Fruit fly (Drosophila melanogaster) whole organism, prepupa: ENCODE data around the gene CG34325.

ENCODE experiments used
- Blimp-1 ChIP-seq: fragments of 200-800 bp; sonication (Bioruptor generic); optimal IDR thresholded peaks from 3 replicates; lab custom pipeline; 2017; ENCODE audit warnings: missing biosample characterization, missing genetic modification characterization, mild to moderate bottlenecking, moderate library complexity, missing genetic modification reagents
- CG10631 ChIP-seq: fragments of 200-800 bp; sonication (Bioruptor generic); optimal IDR thresholded peaks from 2 replicates; lab custom pipeline; 2016; ENCODE audit warnings: missing biosample characterization, missing genetic modification characterization
- CG10669 ChIP-seq: fragments of 200-800 bp; sonication (Bioruptor generic); optimal IDR thresholded peaks from 3 replicates; lab custom pipeline; 2018; ENCODE audit warnings: missing biosample characterization, mild to moderate bottlenecking, missing genetic modification characterization, moderate library complexity
- CG15336 ChIP-seq: fragments of 200-800 bp; sonication (Bioruptor generic); IDR thresholded peaks from 2 replicates; pipeline ENCODE4 v1.3.6; 2022; ENCODE audit warnings: missing biosample characterization, missing genetic modification characterization
- CG1621 ChIP-seq: fragments of 200-800 bp; sonication (Bioruptor generic); optimal IDR thresholded peaks from 3 replicates; lab custom pipeline; 2018; ENCODE audit warnings: missing biosample characterization, mild to moderate bottlenecking, missing genetic modification characterization
- CG32006 ChIP-seq: fragments of 200-800 bp; sonication (Bioruptor generic); optimal IDR thresholded peaks from 3 replicates; lab custom pipeline; 2017; ENCODE audit warnings: missing biosample characterization, mild to moderate bottlenecking, missing genetic modification characterization
- CG34406 ChIP-seq: fragments of 200-800 bp; sonication (Bioruptor generic); optimal IDR thresholded peaks from 3 replicates; lab custom pipeline; 2016; ENCODE audit warnings: missing biosample characterization, missing genetic modification characterization
- CG3919 ChIP-seq: fragments of 200-800 bp; sonication (Bioruptor generic); optimal IDR thresholded peaks from 3 replicates; lab custom pipeline; 2016; ENCODE audit warnings: missing biosample characterization, missing genetic modification characterization
- CG6163 ChIP-seq: fragments of 200-800 bp; sonication (Bioruptor generic); IDR thresholded peaks from 3 replicates; pipeline ENCODE4 v1.3.6; 2022; ENCODE audit warnings: missing biosample characterization, missing genetic modification characterization
- CG6276 ChIP-seq: fragments of 200-800 bp; sonication (Bioruptor generic); optimal IDR thresholded peaks from 2 replicates; lab custom pipeline; 2017; ENCODE audit warnings: missing biosample characterization, mild to moderate bottlenecking, missing genetic modification characterization
- CG6808 ChIP-seq: fragments of 200-800 bp; sonication (Bioruptor generic); optimal IDR thresholded peaks from 3 replicates; lab custom pipeline; 2017; ENCODE audit warnings: missing biosample characterization, missing genetic modification characterization, mild to moderate bottlenecking, moderate library complexity, missing genetic modification reagents
- CG6854 ChIP-seq: fragments of 200-800 bp; sonication (Bioruptor generic); optimal IDR thresholded peaks from 2 replicates; lab custom pipeline; 2017; ENCODE audit warnings: missing biosample characterization, mild to moderate bottlenecking, missing genetic modification characterization
- CG7368 ChIP-seq: fragments of 200-800 bp; sonication (Bioruptor generic); optimal IDR thresholded peaks from 3 replicates; lab custom pipeline; 2016; ENCODE audit warnings: missing biosample characterization, missing genetic modification characterization
- CG8119 ChIP-seq: fragments of 200-800 bp; sonication (Bioruptor generic); IDR thresholded peaks from 3 replicates; pipeline ENCODE4 v1.3.6; 2022; ENCODE audit warnings: missing biosample characterization, missing genetic modification characterization
- CG8319 ChIP-seq: fragments of 200-800 bp; sonication (Bioruptor generic); optimal IDR thresholded peaks from 3 replicates; lab custom pipeline; 2016; ENCODE audit warnings: missing biosample characterization, missing genetic modification characterization
- CG9139 ChIP-seq: fragments of 200-800 bp; sonication (Bioruptor generic); optimal IDR thresholded peaks from 3 replicates; lab custom pipeline; 2017; ENCODE audit warnings: missing biosample characterization, mild to moderate bottlenecking, missing genetic modification characterization
- Eip78C ChIP-seq: fragments of 200-800 bp; sonication (Bioruptor generic); peaks from one replicate; lab custom pipeline; 2016; ENCODE audit warnings: missing biosample characterization, missing genetic modification characterization
- Eip93F ChIP-seq: fragments of 200-800 bp; sonication (Bioruptor generic); optimal IDR thresholded peaks from 2 replicates; lab custom pipeline; 2016; ENCODE audit warnings: missing biosample characterization, mild to moderate bottlenecking, missing genetic modification characterization
- Ets21C ChIP-seq: fragments of 200-800 bp; sonication (Bioruptor generic); optimal IDR thresholded peaks from 3 replicates; lab custom pipeline; 2016; ENCODE audit warnings: missing biosample characterization, missing genetic modification characterization
- Gug ChIP-seq: fragments of 200-800 bp; sonication (Bioruptor generic); IDR thresholded peaks from 2 replicates; pipeline ENCODE4 v1.3.6; 2022; ENCODE audit warnings: missing biosample characterization, missing genetic modification characterization
- Hr38 ChIP-seq: sonication (Bioruptor generic); optimal IDR thresholded peaks from 2 replicates; lab custom pipeline; 2016; ENCODE audit warnings: missing biosample characterization, missing genetic modification characterization
- Hr39 ChIP-seq: fragments of 200-800 bp; sonication (Bioruptor generic); optimal IDR thresholded peaks from 2 replicates; lab custom pipeline; 2016; ENCODE audit warnings: missing biosample characterization, missing genetic modification characterization
- Met ChIP-seq: fragments of 200-800 bp; sonication (Bioruptor generic); optimal IDR thresholded peaks from 3 replicates; lab custom pipeline; 2016; ENCODE audit warnings: missing biosample characterization, missing genetic modification characterization
- Sox102F ChIP-seq: fragments of 200-800 bp; sonication (Bioruptor generic); optimal IDR thresholded peaks from 2 replicates; lab custom pipeline; 2016; ENCODE audit warnings: missing biosample characterization, mild to moderate bottlenecking, missing genetic modification characterization
- Sox15 ChIP-seq: fragments of 200-800 bp; sonication (Bioruptor generic); optimal IDR thresholded peaks from 3 replicates; lab custom pipeline; 2016; ENCODE audit warnings: missing biosample characterization, missing genetic modification characterization
- achi ChIP-seq: fragments of 200-800 bp; sonication (Bioruptor generic); optimal IDR thresholded peaks from 3 replicates; lab custom pipeline; 2016; ENCODE audit warnings: missing biosample characterization, missing genetic modification characterization
- acj6 ChIP-seq: fragments of 200-800 bp; sonication (Bioruptor generic); optimal IDR thresholded peaks from 3 replicates; lab custom pipeline; 2016; ENCODE audit warnings: missing biosample characterization, missing genetic modification characterization
- cyc ChIP-seq: fragments of 200-800 bp; sonication (Bioruptor generic); optimal IDR thresholded peaks from 3 replicates; lab custom pipeline; 2016; ENCODE audit warnings: missing biosample characterization, missing genetic modification characterization
- dac ChIP-seq: fragments of 200-800 bp; sonication (Bioruptor generic); optimal IDR thresholded peaks from 2 replicates; lab custom pipeline; 2017; ENCODE audit warnings: missing biosample characterization, mild to moderate bottlenecking, missing genetic modification characterization
- eg ChIP-seq: fragments of 200-800 bp; sonication (Bioruptor generic); IDR thresholded peaks from 3 replicates; pipeline ENCODE4 v1.3.6; 2022; ENCODE audit warnings: missing biosample characterization, missing genetic modification characterization
- esn ChIP-seq: fragments of 200-800 bp; sonication (Bioruptor generic); optimal IDR thresholded peaks from 2 replicates; lab custom pipeline; 2016; ENCODE audit warnings: missing biosample characterization, mild to moderate bottlenecking, missing genetic modification characterization, moderate library complexity
- fd59A ChIP-seq: fragments of 200-800 bp; sonication (Bioruptor generic); optimal IDR thresholded peaks from 2 replicates; lab custom pipeline; 2017; ENCODE audit warnings: missing biosample characterization, mild to moderate bottlenecking, missing genetic modification characterization, missing genetic modification reagents
- fd85E ChIP-seq: fragments of 200-800 bp; sonication (Bioruptor generic); optimal IDR thresholded peaks from 3 replicates; lab custom pipeline; 2016; ENCODE audit warnings: missing biosample characterization, missing genetic modification characterization
- fkh ChIP-seq: fragments of 200-800 bp; sonication (Bioruptor generic); optimal IDR thresholded peaks from 3 replicates; lab custom pipeline; 2017; ENCODE audit warnings: missing biosample characterization, mild to moderate bottlenecking, missing genetic modification characterization, moderate library complexity
- lz ChIP-seq: fragments of 200-800 bp; sonication (Bioruptor generic); optimal IDR thresholded peaks from 3 replicates; lab custom pipeline; 2016; ENCODE audit warnings: missing biosample characterization, missing genetic modification characterization
- net ChIP-seq: fragments of 200-800 bp; sonication (Bioruptor generic); optimal IDR thresholded peaks from 3 replicates; lab custom pipeline; 2016; ENCODE audit warnings: missing biosample characterization, missing genetic modification characterization
- pdm3 ChIP-seq: fragments of 200-800 bp; sonication (Bioruptor generic); optimal IDR thresholded peaks from 3 replicates; lab custom pipeline; 2016; ENCODE audit warnings: missing biosample characterization, missing genetic modification characterization
- salr ChIP-seq, 2 experiments: fragments of 200-800 bp; sonication (Bioruptor generic); optimal IDR thresholded peaks; 3 replicates each; lab custom pipeline; 2016 to 2018; ENCODE audit warnings: missing biosample characterization in 2 of 2, missing genetic modification characterization in 2 of 2, mild to moderate bottlenecking in 1 of 2

CG34325 gene

dm6 chrX:16670262-16670661 lies 50.9 kb downstream of the CG34325 start (continued):
- TF ChIP-seq Sox15 (GFP tag; lab: Kevin White, UChicago) (no peak), achi (GFP tag; lab: Kevin White, UChicago) (peak; percentile 27), CG9139 (GFP tag; lab: Kevin White, UChicago) (no peak), Blimp-1 (GFP tag; lab: Kevin White, UChicago) (no peak), CG32006 (GFP tag; lab: Kevin White, UChicago) (peak; percentile 64), Gug (GFP tag; lab: Robert Waterston, UW) (no peak), cyc (GFP tag; lab: Kevin White, UChicago) (peak; percentile 33), Hr38 (GFP tag; lab: Kevin White, UChicago) (no peak), Ets21C (no peak), CG1621 (tag; lab: Kevin White, UChicago) (no peak), salr (GFP tag; optimal IDR thresholded peaks at IDR 0.05; lab: Kevin White, UChicago) (peak in 1 of 2 experiments; percentile 9), acj6 (GFP tag; lab: Kevin White, UChicago) (no peak), CG6854 (no peak), lz (GFP tag; lab: Kevin White, UChicago) (peak; percentile 13), Hr39 (GFP tag; lab: Kevin White, UChicago) (peak; percentile 29), eg (GFP tag; lab: Robert Waterston, UW) (no peak), pdm3 (peak; percentile 37), CG7368 (GFP tag; lab: Kevin White, UChicago) (no peak), fkh (no peak), CG8319 (GFP tag; lab: Kevin White, UChicago) (no peak), CG15336 (GFP tag; lab: Robert Waterston, UW) (no peak), CG10631 (no peak), dac (no peak), esn (GFP tag; lab: Kevin White, UChicago) (peak; percentile 47), CG34406 (GFP tag; lab: Kevin White, UChicago) (no peak), CG10669 (GFP tag; lab: Kevin White, UChicago) (no peak), CG6808 (no peak), Eip93F (GFP tag; lab: Kevin White, UChicago) (no peak), net (no peak), Eip78C (GFP tag; lab: Kevin White, UChicago) (peak; percentile 45), Sox102F (peak; percentile 6)

DNA sequence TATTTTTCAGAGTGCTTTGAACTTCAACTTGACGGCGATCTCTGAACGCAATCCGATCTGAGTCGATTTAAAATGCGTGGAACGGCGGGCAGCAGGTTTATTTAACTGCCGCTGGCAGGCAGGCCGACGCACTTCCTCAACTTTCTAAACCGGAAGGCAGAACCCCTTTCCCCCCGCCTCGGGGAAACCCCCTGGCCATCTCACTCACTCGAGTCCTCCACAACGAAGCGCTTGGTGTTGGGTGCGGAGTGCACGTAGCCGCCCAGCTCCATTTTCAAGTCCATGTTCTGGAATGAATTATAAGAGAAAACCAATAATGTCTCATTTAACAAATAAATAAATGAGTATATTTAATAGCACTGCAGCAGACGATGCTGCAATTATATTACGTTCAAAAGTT lies 51.4 kb downstream of the CG34325 start:
- no peak for TF ChIP-seq CG3919 (GFP tag; lab: Kevin White, UChicago)
- TF ChIP-seq esn (GFP tag; lab: Kevin White, UChicago), result no peak
- TF ChIP-seq CG8119 (GFP tag; lab: Robert Waterston, UW), result no peak
- no peak for TF ChIP-seq fd85E (GFP tag; lab: Kevin White, UChicago)
- TF ChIP-seq CG7368 (GFP tag; lab: Kevin White, UChicago), result no peak
- no peak for TF ChIP-seq dac
- TF ChIP-seq fd59A (GFP tag; lab: Kevin White, UChicago), result no peak
- peak; percentile 4 for TF ChIP-seq Met (GFP tag; lab: Kevin White, UChicago)
- TF ChIP-seq acj6 (GFP tag; lab: Kevin White, UChicago), result no peak
- TF ChIP-seq CG6163 (GFP tag; lab: Robert Waterston, UW), result no peak
- no peak for TF ChIP-seq CG6276 (GFP tag; lab: Kevin White, UChicago)
- peak; percentile 51 for TF ChIP-seq Eip78C (GFP tag; lab: Kevin White, UChicago)
